Worm (Caenorhabditis elegans): ENCODE data around the gene rpc-25.

Gene rpc-25

DNA sequence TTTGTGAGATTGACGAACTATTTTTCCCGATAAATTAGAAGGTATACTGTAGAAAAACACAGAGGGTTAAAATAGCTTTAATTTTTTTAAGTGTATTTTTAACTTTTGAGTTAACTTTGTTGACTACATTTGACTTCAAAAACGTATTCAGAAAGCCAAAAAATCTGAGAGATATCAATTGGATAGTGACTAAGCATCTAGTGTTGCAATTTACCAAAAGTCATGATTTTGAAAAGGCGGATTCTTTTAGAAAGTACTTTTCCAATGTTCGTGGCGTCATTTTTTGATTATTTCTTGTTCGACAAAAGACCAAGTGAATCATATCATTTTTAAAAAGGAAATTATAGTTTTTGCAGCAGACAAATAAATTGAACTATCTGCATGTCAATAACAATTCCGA is 37.5 kb downstream of the rpc-25 start:
- TF ChIP-seq lsy-2 (tag; optimal IDR thresholded peaks at IDR 0.05) (peak in 1 of 2 experiments; percentile 40), Y55F3AM.14 (GFP tag; optimal IDR thresholded peaks at IDR 0.05) (no peak), snpc-4 (tag; optimal IDR thresholded peaks at IDR 0.05) (no peak), ZK546.5 (tag; optimal IDR thresholded peaks at IDR 0.05) (no peak), lin-13 (GFP tag; optimal IDR thresholded peaks at IDR 0.05) (no peak), crh-2 (tag; optimal IDR thresholded peaks at IDR 0.05) (peak; percentile 40), unc-39 (tag; optimal IDR thresholded peaks at IDR 0.05) (no peak), ceh-16 (tag; optimal IDR thresholded peaks at IDR 0.05) (no peak), nhr-23 (tag; optimal IDR thresholded peaks at IDR 0.05) (no peak), nhr-6 (tag; optimal IDR thresholded peaks at IDR 0.05) (no peak), sma-9 (GFP tag; optimal IDR thresholded peaks at IDR 0.05) (no peak), sma-9 (tag; optimal IDR thresholded peaks at IDR 0.05) (no peak), nhr-237 (tag; optimal IDR thresholded peaks at IDR 0.05) (peak; percentile 8), nhr-21 (tag; optimal IDR thresholded peaks at IDR 0.05) (no peak), ztf-4 (tag; optimal IDR thresholded peaks at IDR 0.05) (peak; percentile 13), unc-55 (GFP tag; optimal IDR thresholded peaks at IDR 0.05) (peak; percentile 51), aly-2 (tag; optimal IDR thresholded peaks at IDR 0.05) (no peak), lin-39 (tag; optimal IDR thresholded peaks at IDR 0.05) (no peak), mdl-1 (tag; optimal IDR thresholded peaks at IDR 0.05) (no peak)

DNA sequence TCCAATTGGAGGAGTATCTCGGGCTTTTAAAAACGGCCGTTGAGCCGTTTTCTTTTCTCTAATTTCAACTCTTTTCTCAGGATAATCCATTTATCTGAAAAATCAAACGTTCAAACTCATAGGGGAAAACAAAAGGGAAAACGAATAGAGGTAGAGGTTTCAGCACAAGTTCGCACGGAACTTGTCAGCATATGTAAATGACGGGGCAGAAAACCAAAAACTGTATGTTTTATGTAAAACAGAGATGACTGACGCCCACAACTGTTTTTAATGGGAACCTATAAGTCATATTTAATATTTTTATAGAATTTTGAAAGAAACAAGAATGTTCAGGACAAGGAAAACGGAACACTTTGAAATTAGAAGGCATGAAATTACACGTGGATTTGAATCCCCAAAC is 40.0 kb downstream of the rpc-25 start, which contains the start of gene C51E3.6:
C51E3.6 (minus strand) TSS at position 101 of the 400 bp plus-strand sequence.
- no peak for TF ChIP-seq nhr-6 (tag; optimal IDR thresholded peaks at IDR 0.05)
- no peak for TF ChIP-seq gmeb-1 (tag; optimal IDR thresholded peaks at IDR 0.05)
- no peak for TF ChIP-seq lin-11 (tag; optimal IDR thresholded peaks at IDR 0.05)
- no peak for TF ChIP-seq nhr-237 (tag; optimal IDR thresholded peaks at IDR 0.05)
- TF ChIP-seq ztf-11 (tag; optimal IDR thresholded peaks at IDR 0.05): no peak
- TF ChIP-seq F13H6.1 (tag; optimal IDR thresholded peaks at IDR 0.05): no peak
- TF ChIP-seq mdl-1 (tag; optimal IDR thresholded peaks at IDR 0.05): no peak
- no peak for TF ChIP-seq nhr-21 (tag; optimal IDR thresholded peaks at IDR 0.05)
- no peak for TF ChIP-seq peb-1 (tag; optimal IDR thresholded peaks at IDR 0.05)
- no peak for TF ChIP-seq nhr-129 (tag; optimal IDR thresholded peaks at IDR 0.05)
- TF ChIP-seq mab-5 (tag; optimal IDR thresholded peaks at IDR 0.05): no peak
- TF ChIP-seq ceh-16 (tag; optimal IDR thresholded peaks at IDR 0.05): no peak
- TF ChIP-seq lin-13 (GFP tag; optimal IDR thresholded peaks at IDR 0.05): no peak
- TF ChIP-seq unc-62 (GFP tag; optimal IDR thresholded peaks at IDR 0.05): no peak
- no peak for TF ChIP-seq R02D3.7 (tag; optimal IDR thresholded peaks at IDR 0.05)
- no peak for TF ChIP-seq ztf-1 (GFP tag; conservative IDR thresholded peaks at IDR 0.05)

DNA sequence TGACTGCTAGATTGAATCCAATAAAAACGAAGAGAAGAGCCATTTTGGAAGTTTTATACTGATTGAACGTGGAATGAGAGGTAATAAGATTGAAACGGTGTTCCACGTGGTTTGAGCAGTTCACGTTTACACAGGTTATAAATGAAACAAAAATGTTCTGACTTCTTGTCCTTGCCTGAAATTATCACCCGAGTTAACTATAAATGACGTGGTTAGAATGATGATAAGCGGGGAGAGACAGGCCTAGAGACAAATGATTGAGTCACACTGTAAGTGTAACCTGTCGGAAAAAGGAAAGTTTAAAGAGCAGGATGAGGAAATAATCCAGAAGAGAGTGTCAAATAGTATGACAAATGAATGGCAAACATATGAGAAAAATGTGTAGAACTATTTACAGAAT is 45.4 kb downstream of the rpc-25 start, which contains the start of gene C51E3.10:
C51E3.10 (minus strand) TSS at position 181 of the 400 bp plus-strand sequence.
- no peak for TF ChIP-seq unc-62 (GFP tag; optimal IDR thresholded peaks at IDR 0.05)
- TF ChIP-seq skn-1 (tag; optimal IDR thresholded peaks at IDR 0.05): peak; percentile 36
- peak; percentile 67 for TF ChIP-seq crh-2 (tag; optimal IDR thresholded peaks at IDR 0.05)
- TF ChIP-seq nhr-11 (tag; optimal IDR thresholded peaks at IDR 0.05): no peak
- no peak for TF ChIP-seq ceh-16 (tag; optimal IDR thresholded peaks at IDR 0.05)
- TF ChIP-seq mdl-1 (tag; optimal IDR thresholded peaks at IDR 0.05): peak in 1 of 2 experiments; percentile 14
- TF ChIP-seq fos-1 (tag; optimal IDR thresholded peaks at IDR 0.05): peak; percentile 94
- no peak for TF ChIP-seq unc-39 (tag; optimal IDR thresholded peaks at IDR 0.05)
- peak; percentile 69 for TF ChIP-seq sma-9 (GFP tag; optimal IDR thresholded peaks at IDR 0.05)
- no peak for TF ChIP-seq sma-9 (tag; optimal IDR thresholded peaks at IDR 0.05)
- no peak for TF ChIP-seq nhr-21 (tag; optimal IDR thresholded peaks at IDR 0.05)
- no peak for TF ChIP-seq mab-5 (tag; optimal IDR thresholded peaks at IDR 0.05)
- no peak for TF ChIP-seq ztf-4 (tag; optimal IDR thresholded peaks at IDR 0.05)
- TF ChIP-seq dmd-4 (tag; optimal IDR thresholded peaks at IDR 0.05): no peak
- no peak for TF ChIP-seq lin-11 (tag; optimal IDR thresholded peaks at IDR 0.05)
- TF ChIP-seq lsy-2 (tag; optimal IDR thresholded peaks at IDR 0.05): no peak
- TF ChIP-seq ama-1 (optimal IDR thresholded peaks at IDR 0.05): no peak
- no peak for TF ChIP-seq elt-1 (tag; optimal IDR thresholded peaks at IDR 0.05)
- no peak for TF ChIP-seq C34F6.9 (tag; optimal IDR thresholded peaks at IDR 0.05)
- no peak for TF ChIP-seq ceh-82 (tag; optimal IDR thresholded peaks at IDR 0.05)

DNA sequence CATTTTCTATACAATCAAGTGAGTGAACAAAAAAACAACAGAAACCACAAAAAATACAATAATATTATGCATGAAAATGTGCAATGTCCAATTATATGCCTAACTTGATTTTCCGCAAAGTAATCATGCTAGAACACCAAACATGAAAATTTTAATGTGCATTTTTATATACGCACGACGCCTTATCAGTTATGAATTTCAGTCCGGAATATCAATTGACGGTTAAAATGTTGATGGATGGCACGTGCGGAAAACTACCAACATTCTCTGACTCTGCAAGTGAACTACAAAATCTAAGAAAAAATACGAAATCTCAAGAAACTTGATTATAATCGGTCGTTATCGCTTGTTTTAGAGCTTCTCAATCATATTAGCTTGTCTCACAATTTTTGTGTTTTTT is 46.4 kb downstream of the rpc-25 start:
- peak; percentile 36 for TF ChIP-seq sma-9 (GFP tag; optimal IDR thresholded peaks at IDR 0.05)
- TF ChIP-seq sma-9 (tag; optimal IDR thresholded peaks at IDR 0.05): no peak
- no peak for TF ChIP-seq lsy-2 (tag; optimal IDR thresholded peaks at IDR 0.05)
- peak; percentile 65 for TF ChIP-seq fos-1 (tag; optimal IDR thresholded peaks at IDR 0.05)

Data from whole organism, L2 larva.